Worm (Caenorhabditis elegans) whole organism, L2 larva: Measurements from ENCODE around the gene arl-6.
A peak's percentile ranks its signal among the peaks of the same experiment; 100 is the strongest.

Source experiments
- C34F6.9 ChIP-seq: fragments of 150-350 bp; optimal IDR thresholded peaks from 2 replicates; lab custom pipeline; 2014; ENCODE audit warnings: missing biosample characterization, missing genetic modification characterization
- F13H6.1 ChIP-seq: sonication (generic microtip); optimal IDR thresholded peaks from 2 replicates; lab custom pipeline; 2016; ENCODE audit warnings: missing genetic modification characterization, missing compliant biosample characterization
- R02D3.7 ChIP-seq: fragments of 150-350 bp; optimal IDR thresholded peaks from 2 replicates; lab custom pipeline; 2014; ENCODE audit warnings: missing biosample characterization, missing genetic modification characterization
- Y55F3AM.14 ChIP-seq: fragments of 200-800 bp; sonication (Bioruptor generic); optimal IDR thresholded peaks from 2 replicates; lab custom pipeline; 2018; ENCODE audit warnings: mild to moderate bottlenecking, missing genetic modification characterization, missing compliant biosample characterization
- ZK546.5 ChIP-seq: sonication (generic microtip); optimal IDR thresholded peaks from 2 replicates; lab custom pipeline; 2017; ENCODE audit warnings: missing biosample characterization, missing genetic modification characterization
- alr-1 ChIP-seq: fragments of 150-350 bp; optimal IDR thresholded peaks from 2 replicates; lab custom pipeline; 2014; ENCODE audit warnings: missing biosample characterization, missing genetic modification characterization
- ama-1 ChIP-seq: fragments of 150-350 bp; optimal IDR thresholded peaks from 2 replicates; lab custom pipeline; 2018; ENCODE audit warnings: inconsistent platforms
- blmp-1 ChIP-seq: sonication (generic microtip); optimal IDR thresholded peaks from 2 replicates; lab custom pipeline; 2017; ENCODE audit warnings: missing genetic modification characterization, mild to moderate bottlenecking, missing compliant biosample characterization, antibody characterized with exemption, moderate library complexity; ENCODE audit not compliant: insufficient read depth
- ceh-16 ChIP-seq: fragments of 150-350 bp; optimal IDR thresholded peaks from 2 replicates; lab custom pipeline; 2014; ENCODE audit warnings: missing biosample characterization, missing genetic modification characterization
- fos-1 ChIP-seq: fragments of 150-350 bp; optimal IDR thresholded peaks from 2 replicates; lab custom pipeline; 2014; ENCODE audit warnings: missing biosample characterization, missing genetic modification characterization
- gmeb-1 ChIP-seq: fragments of 150-350 bp; optimal IDR thresholded peaks from 2 replicates; lab custom pipeline; 2014; ENCODE audit warnings: missing biosample characterization, missing genetic modification characterization
- lin-39 ChIP-seq: fragments of 150-350 bp; optimal IDR thresholded peaks from 2 replicates; lab custom pipeline; 2014; ENCODE audit warnings: missing biosample characterization, missing genetic modification reagents, missing genetic modification characterization
- lsy-2 ChIP-seq, 2 experiments: fragments of 150-350 bp in 1 of 2; sonication (generic microtip) in 1 of 2; optimal IDR thresholded peaks; 2 replicates each; lab custom pipeline; 2014 to 2017; ENCODE audit warnings: missing biosample characterization in 2 of 2, missing genetic modification characterization in 2 of 2
- mbf-1 ChIP-seq: sonication (generic microtip); optimal IDR thresholded peaks from 2 replicates; lab custom pipeline; 2017; ENCODE audit warnings: missing biosample characterization, missing genetic modification characterization
- nhr-10 ChIP-seq: sonication (generic microtip); optimal IDR thresholded peaks from 2 replicates; lab custom pipeline; 2017; ENCODE audit warnings: missing biosample characterization, missing genetic modification characterization
- nhr-11 ChIP-seq: fragments of 150-350 bp; optimal IDR thresholded peaks from 2 replicates; lab custom pipeline; 2014; ENCODE audit warnings: missing biosample characterization, missing genetic modification characterization
- nhr-129 ChIP-seq: fragments of 150-350 bp; optimal IDR thresholded peaks from 2 replicates; lab custom pipeline; 2014; ENCODE audit warnings: missing biosample characterization, missing genetic modification characterization
- nhr-21 ChIP-seq: fragments of 150-350 bp; optimal IDR thresholded peaks from 2 replicates; lab custom pipeline; 2014; ENCODE audit warnings: missing biosample characterization, missing genetic modification characterization
- nhr-23 ChIP-seq: fragments of 150-350 bp; optimal IDR thresholded peaks from 2 replicates; lab custom pipeline; 2014; ENCODE audit warnings: missing biosample characterization, missing genetic modification reagents, missing genetic modification characterization
- nhr-237 ChIP-seq: fragments of 150-350 bp; optimal IDR thresholded peaks from 2 replicates; lab custom pipeline; 2014; ENCODE audit warnings: missing biosample characterization, missing genetic modification characterization
- nhr-25 ChIP-seq: fragments of 150-350 bp; sonication (generic microtip); optimal IDR thresholded peaks from 3 replicates; lab custom pipeline; 2014; ENCODE audit warnings: missing biosample characterization, missing genetic modification characterization
- nhr-6 ChIP-seq: fragments of 150-350 bp; optimal IDR thresholded peaks from 2 replicates; lab custom pipeline; 2014; ENCODE audit warnings: missing biosample characterization, missing genetic modification characterization
- nhr-77 ChIP-seq: fragments of 150-350 bp; optimal IDR thresholded peaks from 2 replicates; lab custom pipeline; 2014; ENCODE audit warnings: missing biosample characterization, missing genetic modification characterization
- peb-1 ChIP-seq: fragments of 150-350 bp; optimal IDR thresholded peaks from 2 replicates; lab custom pipeline; 2014; ENCODE audit warnings: missing biosample characterization, missing genetic modification characterization
- sma-3 ChIP-seq: sonication (generic microtip); optimal IDR thresholded peaks from 2 replicates; lab custom pipeline; 2016; ENCODE audit warnings: missing genetic modification reagents, missing genetic modification characterization, missing compliant biosample characterization
- sma-9 ChIP-seq, 2 experiments: fragments of 150-350 bp in 1 of 2; sonication (generic microtip) in 1 of 2; optimal IDR thresholded peaks; 2 replicates each; lab custom pipeline; 2014 to 2016; ENCODE audit warnings: missing genetic modification characterization in 2 of 2, mild to moderate bottlenecking in 1 of 2, missing biosample characterization in 1 of 2, missing compliant biosample characterization in 1 of 2, missing genetic modification reagents in 1 of 2, moderate library complexity in 1 of 2
- snpc-4 ChIP-seq: fragments of 150-350 bp; optimal IDR thresholded peaks from 2 replicates; lab custom pipeline; 2014; ENCODE audit warnings: missing biosample characterization, missing genetic modification characterization
- unc-39 ChIP-seq: fragments of 150-350 bp; optimal IDR thresholded peaks from 2 replicates; lab custom pipeline; 2014; ENCODE audit warnings: missing biosample characterization, missing genetic modification characterization
- unc-55 ChIP-seq: fragments of 150-350 bp; sonication (generic microtip); optimal IDR thresholded peaks from 3 replicates; lab custom pipeline; 2014; ENCODE audit warnings: missing biosample characterization, missing genetic modification reagents, missing genetic modification characterization
- unc-62 ChIP-seq: fragments of 150-350 bp; optimal IDR thresholded peaks from 2 replicates; lab custom pipeline; 2014; ENCODE audit warnings: missing biosample characterization, missing genetic modification reagents, missing genetic modification characterization
- zag-1 ChIP-seq: fragments of 150-350 bp; optimal IDR thresholded peaks from 2 replicates; lab custom pipeline; 2014; ENCODE audit warnings: missing biosample characterization, missing genetic modification characterization
- ztf-1 ChIP-seq: fragments of 200-800 bp; sonication (Bioruptor generic); conservative IDR thresholded peaks from 2 replicates; pipeline ENCODE4 v1.3.6; 2022; ENCODE audit warnings: missing genetic modification characterization, missing compliant biosample characterization
- ztf-11 ChIP-seq: sonication (generic microtip); optimal IDR thresholded peaks from 2 replicates; lab custom pipeline; 2017; ENCODE audit warnings: missing biosample characterization, missing genetic modification characterization

arl-6 gene

ce11 chrIII:4817240-4817639 is 2.6 kb upstream of the arl-6 start, which contains the start of gene F26A1.4:
TSS of gene F26A1.4 (plus strand) at chrIII:4817540.
- TF ChIP-seq nhr-21 (tag; lab: Kevin White, UChicago) (no peak), unc-39 (no peak), ceh-16 (no peak), snpc-4 (no peak), sma-9 (GFP tag; optimal IDR thresholded peaks at IDR 0.05; lab: Kevin White, UChicago) (no peak), sma-9 (tag; optimal IDR thresholded peaks at IDR 0.05; lab: Kevin White, UChicago) (no peak), alr-1 (tag; lab: Kevin White, UChicago) (no peak), lin-39 (tag; lab: Kevin White, UChicago) (no peak), unc-55 (GFP tag; lab: Kevin White, UChicago) (no peak), nhr-23 (no peak), zag-1 (no peak), F13H6.1 (tag; lab: Kevin White, UChicago) (no peak), nhr-77 (tag; lab: Kevin White, UChicago) (no peak)

DNA sequence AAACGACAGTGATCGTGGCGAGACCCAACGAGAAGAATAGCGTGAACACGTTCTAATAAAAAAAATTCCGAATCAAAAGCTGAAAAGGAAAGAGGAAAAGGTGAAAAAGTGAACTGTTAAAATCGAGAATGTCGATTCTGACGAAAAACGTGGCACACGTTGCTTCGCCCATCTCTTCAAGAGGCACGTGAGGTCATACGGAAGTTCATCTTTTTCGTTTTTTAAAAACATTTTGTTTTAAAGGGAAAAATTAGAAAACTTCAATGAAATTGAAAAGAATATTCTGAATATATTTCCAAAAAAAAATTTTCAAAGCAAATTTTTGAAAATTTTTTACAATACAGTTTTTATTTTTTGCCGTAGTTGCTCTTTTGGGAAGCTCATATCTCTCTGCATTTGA is 3.4 kb downstream of the arl-6 start, which contains the start of gene C38D4.7:
Gene C38D4.7, minus strand, starts transcription at position 101 of the 400 bp plus-strand sequence.
- TF ChIP-seq gmeb-1: no peak
- no peak for TF ChIP-seq alr-1 (tag; lab: Kevin White, UChicago)
- no peak for TF ChIP-seq ama-1 (lab: Kevin White, UChicago)
- TF ChIP-seq ceh-16: no peak
- TF ChIP-seq snpc-4: no peak
- TF ChIP-seq mbf-1: no peak
- TF ChIP-seq sma-3 (GFP tag; lab: Kevin White, UChicago): no peak
- no peak for TF ChIP-seq lsy-2 (tag; optimal IDR thresholded peaks at IDR 0.05; lab: Kevin White, UChicago)
- no peak for TF ChIP-seq ztf-11 (tag; lab: Kevin White, UChicago)
- no peak for TF ChIP-seq R02D3.7
- TF ChIP-seq nhr-25 (tag; lab: Kevin White, UChicago): no peak
- TF ChIP-seq peb-1 (tag; lab: Kevin White, UChicago): no peak
- no peak for TF ChIP-seq ztf-1 (GFP tag; lab: Robert Waterston, UW)
- TF ChIP-seq Y55F3AM.14 (GFP tag; lab: Kevin White, UChicago): no peak

DNA sequence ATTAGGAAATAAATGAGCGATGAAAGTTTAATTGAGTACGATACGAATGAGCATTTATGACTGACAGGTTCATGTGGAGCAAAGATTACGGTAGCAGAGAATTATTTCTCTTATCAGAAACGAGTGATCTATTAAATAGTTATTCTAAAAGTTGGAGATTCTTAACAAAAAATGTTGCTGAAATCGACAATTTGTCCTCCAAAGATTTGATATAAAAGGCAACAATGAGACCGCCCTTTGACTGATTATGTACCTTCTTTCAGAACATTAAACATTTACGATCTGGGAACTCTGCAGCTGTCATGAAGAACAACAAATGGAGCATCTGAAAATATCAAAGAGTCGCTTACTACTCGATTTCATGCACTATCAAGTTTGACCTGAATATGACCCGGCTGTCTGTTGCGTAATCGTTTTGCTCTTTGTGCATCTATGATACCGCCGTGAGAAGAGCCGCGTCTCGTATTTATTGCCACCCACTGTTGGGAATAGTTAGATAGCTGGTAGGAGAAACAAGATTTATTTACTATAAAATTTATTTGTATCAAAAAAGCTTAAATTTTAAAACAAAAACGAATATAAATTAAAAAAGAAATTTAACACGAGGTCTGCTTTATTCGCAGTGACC is 5.0 kb downstream of the arl-6 start, which contains the start of gene pal-1:
Gene pal-1, minus strand, starts transcription at position 51 of the 628 bp plus-strand sequence.
- TF ChIP-seq ama-1 (lab: Kevin White, UChicago): no peak
- no peak for TF ChIP-seq nhr-129
- no peak for TF ChIP-seq nhr-21 (tag; lab: Kevin White, UChicago)
- TF ChIP-seq ztf-1 (GFP tag; lab: Robert Waterston, UW): no peak
- TF ChIP-seq peb-1 (tag; lab: Kevin White, UChicago): no peak
- no peak for TF ChIP-seq unc-62 (GFP tag; lab: Kevin White, UChicago)
- no peak for TF ChIP-seq C34F6.9
- no peak for TF ChIP-seq nhr-77 (tag; lab: Kevin White, UChicago)
- no peak for TF ChIP-seq ZK546.5 (tag; lab: Kevin White, UChicago)
- TF ChIP-seq snpc-4: no peak
- TF ChIP-seq nhr-10 (tag; lab: Kevin White, UChicago): no peak
- TF ChIP-seq nhr-6 (tag; lab: Kevin White, UChicago): no peak
- TF ChIP-seq ceh-16: no peak
- no peak for TF ChIP-seq nhr-237 (tag; lab: Kevin White, UChicago)
- no peak for TF ChIP-seq mbf-1
- no peak for TF ChIP-seq nhr-11 (tag; lab: Kevin White, UChicago)
- no peak for TF ChIP-seq blmp-1 (tag; lab: Kevin White, UChicago)
- no peak for TF ChIP-seq fos-1 (tag; lab: Kevin White, UChicago)
- no peak for TF ChIP-seq unc-39
- TF ChIP-seq, all 48 proteins: peak for 0

DNA sequence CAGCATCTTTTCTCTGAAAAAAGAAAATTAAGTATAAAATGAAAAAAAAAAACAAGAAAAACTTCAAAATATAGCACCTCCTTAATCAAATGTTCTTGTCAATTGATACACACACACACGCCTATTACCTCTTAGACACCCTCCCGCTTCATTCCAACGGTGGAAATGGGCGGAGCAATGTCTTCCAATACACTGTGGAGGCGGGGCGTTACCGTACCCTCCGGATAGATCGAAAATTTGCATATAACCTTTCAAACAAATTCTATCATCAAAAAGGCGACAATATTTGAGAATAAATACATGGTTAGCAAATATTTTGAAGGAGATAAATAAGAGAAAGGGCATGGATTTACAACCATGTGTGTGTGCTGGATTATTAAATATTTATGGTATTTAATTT is 6.5 kb downstream of the arl-6 start:
- TF ChIP-seq lsy-2 (tag; optimal IDR thresholded peaks at IDR 0.05; lab: Kevin White, UChicago) (peak in 1 of 2 experiments; percentile 63), blmp-1 (tag; lab: Kevin White, UChicago) (no peak)
- TF ChIP-seq, all 48 proteins: peak for 1

DNA sequence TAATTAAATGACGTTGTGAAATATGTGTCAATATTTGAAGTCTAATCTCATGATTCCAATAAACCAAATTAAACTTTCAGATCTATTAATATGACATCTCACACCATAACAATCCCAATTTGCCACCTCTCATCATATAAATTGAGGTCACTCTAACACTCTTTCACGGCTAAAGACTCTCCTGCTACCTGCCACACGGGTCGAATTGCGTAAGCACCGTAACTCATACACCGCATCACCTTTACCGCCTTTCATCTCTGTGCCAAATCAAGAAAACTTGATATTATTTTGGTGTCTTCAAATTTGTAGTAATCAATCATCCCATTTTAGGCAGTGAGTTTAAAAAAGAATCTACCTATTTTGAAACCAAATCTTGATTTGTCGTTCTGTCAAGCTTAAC is 8.3 kb downstream of the arl-6 start:
- no peak for TF ChIP-seq nhr-237 (tag; lab: Kevin White, UChicago)
- no peak for TF ChIP-seq snpc-4
